Worm (Caenorhabditis elegans): Measurements from ENCODE around the gene sre-5.
"Not testable (repeated sequence)": the region's sequence is repeated elsewhere in the genome, so short reads cannot be mapped to it uniquely, and the experiment has no call there.

sre-5 gene

ce11 chrIV:3539872-3540271, 25.1 kb upstream of the sre-5 start, which contains the start of gene B0212.3:
Gene B0212.3, plus strand, starts transcription at chrIV:3540172.
- TF ChIP-seq unc-62 (GFP tag; optimal IDR thresholded peaks at IDR 0.05): no peak

ce11 chrIV:3545060-3545459, 19.9 kb upstream of the sre-5 start:
- no peak for TF ChIP-seq unc-62 (GFP tag; optimal IDR thresholded peaks at IDR 0.05)

ce11 chrIV:3547500-3547899, 17.5 kb upstream of the sre-5 start, which contains the start of gene nstp-6:
Gene nstp-6, minus strand, starts transcription at chrIV:3547600.
- TF ChIP-seq unc-62 (GFP tag; optimal IDR thresholded peaks at IDR 0.05): no peak

- TF ChIP-seq unc-62 (GFP tag; optimal IDR thresholded peaks at IDR 0.05): no peak
These were observed 16.7 kb upstream of the sre-5 start for ce11 chrIV:3548315-3548714.

- no peak for TF ChIP-seq unc-62 (GFP tag; optimal IDR thresholded peaks at IDR 0.05)
These were observed 13.1 kb upstream of the sre-5 start for ce11 chrIV:3551777-3552462.

- TF ChIP-seq unc-62 (GFP tag; optimal IDR thresholded peaks at IDR 0.05): no peak
These were observed 12.1 kb upstream of the sre-5 start for ce11 chrIV:3552933-3553332.

- no peak for TF ChIP-seq unc-62 (GFP tag; optimal IDR thresholded peaks at IDR 0.05)
These were observed 7.7 kb upstream of the sre-5 start, which contains the start of gene osm-9 for ce11 chrIV:3557331-3557730. Gene osm-9, minus strand, starts transcription at chrIV:3557431.

ce11 chrIV:3559201-3559600, 5.8 kb upstream of the sre-5 start:
- no peak for TF ChIP-seq unc-62 (GFP tag; optimal IDR thresholded peaks at IDR 0.05)

- no peak for TF ChIP-seq unc-62 (GFP tag; optimal IDR thresholded peaks at IDR 0.05)
These were observed 3.6 kb downstream of the sre-5 start, which contains the start of gene otpl-1 for ce11 chrIV:3568608-3569007. Gene otpl-1, plus strand, starts transcription at chrIV:3568979.

ce11 chrIV:3570612-3571011, 5.6 kb downstream of the sre-5 start:
- TF ChIP-seq unc-62 (GFP tag; optimal IDR thresholded peaks at IDR 0.05): no peak

- TF ChIP-seq unc-62 (GFP tag; optimal IDR thresholded peaks at IDR 0.05): no peak
These were observed 13.2 kb downstream of the sre-5 start, which contains the start of gene Y37E11B.2 for ce11 chrIV:3578155-3578554. Gene Y37E11B.2, plus strand, starts transcription at chrIV:3578455.

- TF ChIP-seq unc-62 (GFP tag; optimal IDR thresholded peaks at IDR 0.05): no peak
These were observed 13.7 kb downstream of the sre-5 start for ce11 chrIV:3578667-3579066.

ce11 chrIV:3579477-3579975, 14.5 kb downstream of the sre-5 start, which contains the start of gene Y37E11B.1:
Gene Y37E11B.1, plus strand, starts transcription at chrIV:3579621.
- no peak for TF ChIP-seq unc-62 (GFP tag; optimal IDR thresholded peaks at IDR 0.05)

ce11 chrIV:3582806-3583205, 17.8 kb downstream of the sre-5 start, which contains the start of gene blos-7:
Gene blos-7, minus strand, starts transcription at chrIV:3582906.
- not testable (repeated sequence) for TF ChIP-seq unc-62 (GFP tag; optimal IDR thresholded peaks at IDR 0.05)

ce11 chrIV:3590821-3591220, 25.8 kb downstream of the sre-5 start:
- no peak for TF ChIP-seq unc-62 (GFP tag; optimal IDR thresholded peaks at IDR 0.05)

- no peak for TF ChIP-seq unc-62 (GFP tag; optimal IDR thresholded peaks at IDR 0.05)
These were observed 28.5 kb downstream of the sre-5 start, which contains the start of gene taf-2 for ce11 chrIV:3593513-3593912. Gene taf-2, minus strand, starts transcription at chrIV:3593613.

- no peak for TF ChIP-seq unc-62 (GFP tag; optimal IDR thresholded peaks at IDR 0.05)
These were observed 32.4 kb downstream of the sre-5 start for ce11 chrIV:3597356-3597755.

All from whole organism, dauer.